Fruit fly (Drosophila melanogaster) whole organism, wandering third instar larva: ENCODE data around the gene Lectin-galC1.

Source experiments
- Abd-B ChIP-seq: fragments of >200 bp; optimal IDR thresholded peaks from 2 replicates; lab custom pipeline; 2017; ENCODE audit warnings: missing biosample characterization, missing genetic modification characterization
- CG32264 ChIP-seq: fragments of 200-800 bp; sonication (Bioruptor generic); optimal IDR thresholded peaks from 2 replicates; lab custom pipeline; 2016; ENCODE audit warnings: missing biosample characterization, missing genetic modification characterization
- CG9705 ChIP-seq: fragments of 200-800 bp; sonication (Bioruptor generic); optimal IDR thresholded peaks from 2 replicates; lab custom pipeline; 2018; ENCODE audit warnings: missing biosample characterization, mild to moderate bottlenecking, missing genetic modification characterization
- CrebA ChIP-seq: fragments of 200-800 bp; sonication (Bioruptor generic); optimal IDR thresholded peaks from 2 replicates; lab custom pipeline; 2016; ENCODE audit warnings: missing biosample characterization, mild to moderate bottlenecking, missing genetic modification characterization, borderline replicate concordance
- Dfd ChIP-seq: fragments of >200 bp; optimal IDR thresholded peaks from 2 replicates; lab custom pipeline; 2017; ENCODE audit warnings: missing biosample characterization, missing genetic modification characterization
- HLH106 ChIP-seq: fragments of 200-800 bp; optimal IDR thresholded peaks from 3 replicates; lab custom pipeline; 2019; ENCODE audit warnings: missing biosample characterization, mild to moderate bottlenecking, missing genetic modification characterization, moderate library complexity
- Hnf4 ChIP-seq: fragments of 200-800 bp; sonication (Bioruptor generic); optimal IDR thresholded peaks from 2 replicates; lab custom pipeline; 2016; ENCODE audit warnings: missing biosample characterization, mild to moderate bottlenecking, missing genetic modification characterization
- Hr78 ChIP-seq: fragments of >200 bp; optimal IDR thresholded peaks from 2 replicates; lab custom pipeline; 2017; ENCODE audit warnings: missing biosample characterization, missing genetic modification characterization
- Hr83 ChIP-seq: fragments of 200-300 bp; sonication (Bioruptor generic); optimal IDR thresholded peaks from 2 replicates; lab custom pipeline; 2016; ENCODE audit warnings: missing biosample characterization, mild to moderate bottlenecking, missing genetic modification characterization, moderate library complexity; ENCODE audit not compliant: poor library complexity, severe bottlenecking
- Mio ChIP-seq: sonication (Bioruptor generic); optimal IDR thresholded peaks from 2 replicates; lab custom pipeline; 2016; ENCODE audit warnings: missing biosample characterization, missing genetic modification characterization
- Myc ChIP-seq: fragments of >200 bp; optimal IDR thresholded peaks from 2 replicates; lab custom pipeline; 2017
- N ChIP-seq: fragments of >200 bp; optimal IDR thresholded peaks from 2 replicates; lab custom pipeline; 2018; ENCODE audit warnings: missing biosample characterization, missing external identifiers, missing genetic modification characterization
- OdsH ChIP-seq: fragments of 200-800 bp; sonication (Bioruptor generic); optimal IDR thresholded peaks from 2 replicates; lab custom pipeline; 2016; ENCODE audit warnings: missing biosample characterization, mild to moderate bottlenecking, missing genetic modification characterization
- Rel ChIP-seq, 2 experiments: fragments of 200-800 bp; sonication (Bioruptor generic) in 1 of 2; optimal IDR thresholded peaks; 2 replicates in 1 of 2; 3 replicates in 1 of 2; lab custom pipeline; 2016 to 2019; ENCODE audit warnings: mild to moderate bottlenecking in 2 of 2, missing biosample characterization in 2 of 2, missing genetic modification characterization in 2 of 2, moderate library complexity in 1 of 2
- Sp1 ChIP-seq: fragments of 200-800 bp; sonication (Bioruptor generic); optimal IDR thresholded peaks from 3 replicates; lab custom pipeline; 2019; ENCODE audit warnings: missing biosample characterization, mild to moderate bottlenecking, missing genetic modification characterization, moderate library complexity
- Vsx2 ChIP-seq: fragments of 200-300, 225-300 bp; sonication (Bioruptor generic); optimal IDR thresholded peaks from 2 replicates; lab custom pipeline; 2018; ENCODE audit warnings: missing biosample characterization, missing genetic modification characterization; ENCODE audit not compliant: partially characterized antibody
- brk ChIP-seq: fragments of 200-800 bp; sonication (Bioruptor generic); optimal IDR thresholded peaks from 2 replicates; lab custom pipeline; 2016; ENCODE audit warnings: missing biosample characterization, mild to moderate bottlenecking, missing genetic modification characterization
- dmrt93B ChIP-seq: fragments of 200-800 bp; sonication (Bioruptor generic); optimal IDR thresholded peaks from 2 replicates; lab custom pipeline; 2018; ENCODE audit warnings: missing biosample characterization, mild to moderate bottlenecking, missing genetic modification characterization
- fru ChIP-seq: fragments of 200-800 bp; sonication (Bioruptor generic); optimal IDR thresholded peaks from 3 replicates; lab custom pipeline; 2016; ENCODE audit warnings: missing biosample characterization, mild to moderate bottlenecking, missing genetic modification characterization
- h ChIP-seq: fragments of 200-800 bp; sonication (Bioruptor generic); optimal IDR thresholded peaks from 3 replicates; lab custom pipeline; 2016; ENCODE audit warnings: missing biosample characterization, mild to moderate bottlenecking, missing genetic modification characterization
- jim ChIP-seq: fragments of 175-275, 200-325 bp; sonication (Bioruptor generic); optimal IDR thresholded peaks from 2 replicates; lab custom pipeline; 2016; ENCODE audit warnings: missing biosample characterization, mild to moderate bottlenecking, missing genetic modification characterization
- lola ChIP-seq: fragments of >200 bp; optimal IDR thresholded peaks from 2 replicates; lab custom pipeline; 2017; ENCODE audit warnings: missing biosample characterization, missing genetic modification characterization
- psq ChIP-seq: fragments of 200-800 bp; sonication (Bioruptor generic); optimal IDR thresholded peaks from 3 replicates; lab custom pipeline; 2017; ENCODE audit warnings: missing biosample characterization, mild to moderate bottlenecking, missing genetic modification characterization, moderate library complexity
- rgr ChIP-seq: fragments of 200-800 bp; sonication (Bioruptor generic); optimal IDR thresholded peaks from 3 replicates; lab custom pipeline; 2016; ENCODE audit warnings: missing biosample characterization, mild to moderate bottlenecking, missing genetic modification characterization
- sage ChIP-seq: fragments of 200-800 bp; sonication (Bioruptor generic); optimal IDR thresholded peaks from 2 replicates; lab custom pipeline; 2016; ENCODE audit warnings: missing biosample characterization, mild to moderate bottlenecking, missing genetic modification characterization
- sv ChIP-seq: fragments of 200-800 bp; sonication (Bioruptor generic); optimal IDR thresholded peaks from 3 replicates; lab custom pipeline; 2016; ENCODE audit warnings: missing biosample characterization, missing genetic modification characterization
- usp ChIP-seq: fragments of >200 bp; optimal IDR thresholded peaks from 2 replicates; lab custom pipeline; 2017; ENCODE audit warnings: missing biosample characterization, missing genetic modification characterization
- woc ChIP-seq: sonication (Bioruptor generic); optimal IDR thresholded peaks from 2 replicates; lab custom pipeline; 2016; ENCODE audit warnings: missing biosample characterization, mild to moderate bottlenecking, missing genetic modification characterization

Lectin-galC1 gene

DNA sequence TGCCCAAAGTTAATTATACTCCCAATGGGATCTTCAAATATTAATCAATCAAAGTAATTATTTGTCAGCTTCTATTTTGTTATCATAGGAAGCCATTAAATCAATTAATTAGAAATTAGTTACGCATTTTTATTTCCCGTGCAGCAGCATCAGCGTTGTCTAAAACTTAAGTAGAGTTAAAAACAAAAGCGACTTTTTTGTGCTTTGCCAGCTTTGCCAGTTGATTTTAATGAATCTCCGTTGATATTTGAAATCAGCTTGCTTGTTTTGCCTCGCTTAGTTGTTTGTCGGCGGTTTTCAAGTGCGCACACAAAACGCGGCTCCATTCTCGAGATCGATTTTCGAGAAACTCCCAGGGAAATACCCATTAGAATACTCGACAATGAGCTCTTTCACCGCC, 36.6 kb upstream of the Lectin-galC1 start, which contains the start of gene CG17350:
Gene CG17350 (plus strand): TSS at position 301 of the 400 bp plus-strand sequence.
- TF ChIP-seq Mio (GFP tag; lab: Kevin White, UChicago) (no peak), CG9705 (GFP tag; lab: Kevin White, UChicago) (no peak), Abd-B (GFP tag; lab: Kevin White, UChicago) (no peak), h (GFP tag; lab: Kevin White, UChicago) (no peak), sage (no peak), usp (GFP tag; lab: Kevin White, UChicago) (no peak), CrebA (no peak), CG32264 (GFP tag; lab: Kevin White, UChicago) (no peak), Hnf4 (no peak), OdsH (GFP tag; lab: Kevin White, UChicago) (no peak), N (GFP tag; lab: Kevin White, UChicago) (no peak), jim (GFP tag; lab: Kevin White, UChicago) (no peak), Rel (GFP tag; optimal IDR thresholded peaks at IDR 0.05; lab: Kevin White, UChicago) (no peak), Rel (tag; optimal IDR thresholded peaks at IDR 0.05; lab: Kevin White, UChicago) (no peak), Vsx2 (no peak), brk (GFP tag; lab: Kevin White, UChicago) (no peak), fru (GFP tag; lab: Kevin White, UChicago) (no peak), sv (GFP tag; lab: Kevin White, UChicago) (no peak), Hr78 (GFP tag; lab: Kevin White, UChicago) (no peak)
- TF ChIP-seq, all 38 proteins: peak for 0

DNA sequence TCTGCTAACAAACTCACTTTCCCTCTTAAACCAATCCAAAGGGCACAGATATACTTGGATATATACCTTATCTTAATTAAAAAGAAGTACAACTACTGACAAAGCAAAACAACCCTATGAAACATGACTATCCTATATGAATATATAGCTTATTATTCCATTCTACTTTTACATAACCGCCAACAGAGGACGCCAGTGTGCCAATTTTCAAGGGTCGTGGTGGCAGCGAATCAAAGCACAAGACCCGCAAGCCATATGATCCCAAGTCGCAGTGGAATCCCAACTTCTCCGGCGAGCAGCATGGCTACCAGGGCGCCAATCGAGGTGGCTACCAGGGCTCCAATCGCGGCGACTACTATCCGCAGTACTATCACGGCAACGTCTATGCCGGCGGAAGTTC, 34.9 kb upstream of the Lectin-galC1 start:
- no peak for TF ChIP-seq psq (GFP tag; lab: Kevin White, UChicago)
- no peak for TF ChIP-seq Hr78 (GFP tag; lab: Kevin White, UChicago)
- no peak for TF ChIP-seq HLH106 (tag; lab: Kevin White, UChicago)
- no peak for TF ChIP-seq sage
- TF ChIP-seq CG9705 (GFP tag; lab: Kevin White, UChicago): no peak
- TF ChIP-seq jim (GFP tag; lab: Kevin White, UChicago): no peak
- TF ChIP-seq Dfd (GFP tag; lab: Kevin White, UChicago): no peak
- TF ChIP-seq woc: no peak
- TF ChIP-seq Abd-B (GFP tag; lab: Kevin White, UChicago): no peak
- TF ChIP-seq Rel (GFP tag; optimal IDR thresholded peaks at IDR 0.05; lab: Kevin White, UChicago): no peak
- no peak for TF ChIP-seq Rel (tag; optimal IDR thresholded peaks at IDR 0.05; lab: Kevin White, UChicago)
- TF ChIP-seq, all 38 proteins: peak for 0

dm6 chr2L:19386106-19386715, 31.0 kb upstream of the Lectin-galC1 start, which contains the start of gene fon:
fon (minus strand) TSS chr2L:19386205.
- no peak for TF ChIP-seq HLH106 (tag; lab: Kevin White, UChicago)
- no peak for TF ChIP-seq rgr (GFP tag; lab: Kevin White, UChicago)
- no peak for TF ChIP-seq N (GFP tag; lab: Kevin White, UChicago)
- no peak for TF ChIP-seq CrebA
- no peak for TF ChIP-seq Sp1 (GFP tag; lab: Kevin White, UChicago)
- TF ChIP-seq jim (GFP tag; lab: Kevin White, UChicago): no peak
- no peak for TF ChIP-seq Abd-B (GFP tag; lab: Kevin White, UChicago)
- TF ChIP-seq dmrt93B (GFP tag; lab: Kevin White, UChicago): no peak
- no peak for TF ChIP-seq lola
- TF ChIP-seq fru (GFP tag; lab: Kevin White, UChicago): no peak
- TF ChIP-seq Myc (lab: Kevin White, UChicago): no peak

- TF ChIP-seq Rel (GFP tag; optimal IDR thresholded peaks at IDR 0.05; lab: Kevin White, UChicago): no peak
- peak; percentile 93 for TF ChIP-seq Rel (tag; optimal IDR thresholded peaks at IDR 0.05; lab: Kevin White, UChicago)
- TF ChIP-seq Hr83 (GFP tag; lab: Kevin White, UChicago): no peak
These were observed 28.3 kb upstream of the Lectin-galC1 start for dm6 chr2L:19388966-19389365.

DNA sequence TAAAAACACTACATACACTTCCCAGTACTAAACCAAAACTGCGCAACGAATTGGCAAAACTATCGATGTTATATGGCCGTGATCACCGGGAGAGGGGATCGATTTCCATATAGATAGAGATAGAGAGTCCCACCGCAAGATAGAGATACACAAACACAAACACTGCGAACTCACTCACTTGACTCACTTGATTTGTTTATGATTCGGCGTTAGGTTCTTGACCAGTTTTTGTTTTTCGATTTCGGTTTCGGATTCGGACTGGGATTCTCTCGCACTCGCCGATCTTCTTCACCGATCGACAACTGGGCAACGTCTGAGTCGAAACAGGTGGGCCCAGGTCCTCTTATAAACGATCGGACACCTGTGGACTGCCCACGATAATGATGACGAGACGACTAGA, 27.5 kb upstream of the Lectin-galC1 start, which contains the start of gene CG17549:
Gene CG17549 (minus strand): TSS at position 327 of the 400 bp plus-strand sequence.
- no peak for TF ChIP-seq CrebA
- no peak for TF ChIP-seq Rel (GFP tag; optimal IDR thresholded peaks at IDR 0.05; lab: Kevin White, UChicago)
- TF ChIP-seq Rel (tag; optimal IDR thresholded peaks at IDR 0.05; lab: Kevin White, UChicago): peak; percentile 17
- TF ChIP-seq Hr83 (GFP tag; lab: Kevin White, UChicago): peak; percentile 11
